Fruit fly (Drosophila melanogaster) whole organism, embryonic: ENCODE results near the gene CG16903.
A peak's percentile ranks its signal among the peaks of the same experiment; 100 is the strongest.

Experiments
- Atf-2 ChIP-seq: fragments of 200-800 bp; sonication (Bioruptor generic); optimal IDR thresholded peaks from 2 replicates; lab custom pipeline; 2016; ENCODE audit warnings: missing biosample characterization, missing genetic modification characterization
- CG10267 ChIP-seq: fragments of 200-800 bp; sonication (Bioruptor generic); optimal IDR thresholded peaks from 2 replicates; lab custom pipeline; 2018; ENCODE audit warnings: missing biosample characterization, mild to moderate bottlenecking, missing genetic modification characterization, moderate library complexity
- CG10321 ChIP-seq: fragments of 200-800 bp; sonication (Bioruptor generic); IDR thresholded peaks from 2 replicates; pipeline ENCODE4 v1.3.6; 2022; ENCODE audit warnings: missing biosample characterization, missing genetic modification characterization
- CG11504 ChIP-seq: fragments of 200-800 bp; sonication (Bioruptor generic); optimal IDR thresholded peaks from 3 replicates; lab custom pipeline; 2019; ENCODE audit warnings: missing biosample characterization, mild to moderate bottlenecking, missing genetic modification characterization, moderate library complexity
- CG12659 ChIP-seq: fragments of 200-800 bp; sonication (Bioruptor generic); optimal IDR thresholded peaks from 3 replicates; lab custom pipeline; 2017; ENCODE audit warnings: mild to moderate bottlenecking, missing biosample characterization, missing genetic modification reagents, missing genetic modification characterization
- CG12769 ChIP-seq: fragments of 200-800 bp; sonication (Bioruptor generic); optimal IDR thresholded peaks from 2 replicates; lab custom pipeline; 2019; ENCODE audit warnings: missing biosample characterization, mild to moderate bottlenecking, missing genetic modification characterization, moderate library complexity
- CG12942 ChIP-seq: fragments of 200-800 bp; sonication (Bioruptor generic); optimal IDR thresholded peaks from 3 replicates; lab custom pipeline; 2016; ENCODE audit warnings: missing biosample characterization, missing genetic modification characterization
- CG14860 ChIP-seq: fragments of 200-800 bp; sonication (Bioruptor generic); IDR thresholded peaks from 3 replicates; pipeline ENCODE4 v1.3.6; 2022; ENCODE audit warnings: missing biosample characterization, missing genetic modification characterization; ENCODE audit not compliant: partially characterized antibody
- CG17612 ChIP-seq: fragments of 200-800 bp; sonication (Bioruptor generic); IDR thresholded peaks from 2 replicates; pipeline ENCODE4 v1.3.6; 2022; ENCODE audit warnings: missing biosample characterization, missing genetic modification characterization
- CG17912 ChIP-seq: fragments of 200-800 bp; sonication (Bioruptor generic); optimal IDR thresholded peaks from 2 replicates; lab custom pipeline; 2018; ENCODE audit warnings: missing biosample characterization, mild to moderate bottlenecking, missing genetic modification characterization
- CG2120 ChIP-seq: fragments of 200-800 bp; sonication (Bioruptor generic); optimal IDR thresholded peaks from 3 replicates; lab custom pipeline; 2016; ENCODE audit warnings: missing biosample characterization, missing genetic modification characterization
- CG2889 ChIP-seq: fragments of 200-800 bp; sonication (Bioruptor generic); IDR thresholded peaks from 3 replicates; pipeline ENCODE4 v1.3.6; 2022; ENCODE audit warnings: missing biosample characterization, missing genetic modification characterization
- CG6254 ChIP-seq: fragments of 200-800 bp; sonication (Bioruptor generic); optimal IDR thresholded peaks from 3 replicates; lab custom pipeline; 2017; ENCODE audit warnings: mild to moderate bottlenecking, missing biosample characterization, missing genetic modification reagents, missing genetic modification characterization
- CG7928 ChIP-seq: fragments of 200-800 bp; sonication (Bioruptor generic); optimal IDR thresholded peaks from 2 replicates; lab custom pipeline; 2017; ENCODE audit warnings: missing biosample characterization, mild to moderate bottlenecking, missing genetic modification characterization
- CG8290 ChIP-seq, 3 experiments: fragments of 200-800 bp; sonication (Bioruptor generic); optimal IDR thresholded peaks; 2 replicates each; lab custom pipeline; 2016 to 2019; ENCODE audit warnings: missing biosample characterization in 3 of 3, missing genetic modification characterization in 3 of 3, mild to moderate bottlenecking in 2 of 3, moderate library complexity in 1 of 3
- CG8765 ChIP-seq: fragments of 200-800 bp; sonication (Bioruptor generic); IDR thresholded peaks from 2 replicates; pipeline ENCODE4 v1.3.6; 2022; ENCODE audit warnings: missing biosample characterization, missing genetic modification characterization
- CG9215 ChIP-seq: fragments of 200-800 bp; sonication (Bioruptor generic); IDR thresholded peaks from 2 replicates; pipeline ENCODE4 v1.3.6; 2022; ENCODE audit warnings: missing biosample characterization, missing genetic modification characterization
- CG9727 ChIP-seq: fragments of 200-800 bp; sonication (Bioruptor generic); optimal IDR thresholded peaks from 3 replicates; lab custom pipeline; 2017; ENCODE audit warnings: missing biosample characterization, mild to moderate bottlenecking, missing genetic modification characterization
- Camta ChIP-seq: fragments of 200-800 bp; sonication (Bioruptor generic); optimal IDR thresholded peaks from 2 replicates; lab custom pipeline; 2016; ENCODE audit warnings: missing biosample characterization, missing genetic modification characterization
- Doc3 ChIP-seq: fragments of 200-800 bp; sonication (Bioruptor generic); IDR thresholded peaks from 3 replicates; pipeline ENCODE4 v1.3.6; 2022; ENCODE audit warnings: missing biosample characterization, missing genetic modification characterization; ENCODE audit not compliant: partially characterized antibody
- Sry-β ChIP-seq: fragments of 200-800 bp; sonication (Bioruptor generic); optimal IDR thresholded peaks from 2 replicates; lab custom pipeline; 2018; ENCODE audit warnings: missing biosample characterization, mild to moderate bottlenecking, missing genetic modification characterization, moderate library complexity
- Ssrp ChIP-seq: fragments of 200-800 bp; sonication (Bioruptor generic); optimal IDR thresholded peaks from 2 replicates; lab custom pipeline; 2018; ENCODE audit warnings: missing biosample characterization, mild to moderate bottlenecking, missing genetic modification characterization, moderate library complexity
- Xbp1 ChIP-seq: fragments of 200-800 bp; sonication (Bioruptor generic); optimal IDR thresholded peaks from 3 replicates; lab custom pipeline; 2016; ENCODE audit warnings: missing biosample characterization, mild to moderate bottlenecking, missing genetic modification characterization
- az2 ChIP-seq: fragments of 200-800 bp; sonication (Bioruptor generic); optimal IDR thresholded peaks from 3 replicates; lab custom pipeline; 2016; ENCODE audit warnings: missing biosample characterization, missing genetic modification characterization
- cg ChIP-seq: fragments of 200-800 bp; sonication (Bioruptor generic); optimal IDR thresholded peaks from 3 replicates; lab custom pipeline; 2019; ENCODE audit warnings: missing biosample characterization, mild to moderate bottlenecking, missing genetic modification characterization, moderate library complexity
- dmrt11E ChIP-seq: fragments of 200-800 bp; sonication (Bioruptor generic); optimal IDR thresholded peaks from 3 replicates; lab custom pipeline; 2018; ENCODE audit warnings: missing biosample characterization, mild to moderate bottlenecking, missing genetic modification characterization, moderate library complexity
- fd3F ChIP-seq: fragments of 200-800 bp; sonication (Bioruptor generic); optimal IDR thresholded peaks from 2 replicates; lab custom pipeline; 2018; ENCODE audit warnings: missing biosample characterization, mild to moderate bottlenecking, missing genetic modification characterization, moderate library complexity
- hbn ChIP-seq: fragments of 200-800 bp; sonication (Bioruptor generic); IDR thresholded peaks from 2 replicates; pipeline ENCODE4 v1.3.6; 2022; ENCODE audit warnings: missing biosample characterization, missing genetic modification characterization; ENCODE audit not compliant: partially characterized antibody
- jing ChIP-seq: fragments of 200-800 bp; sonication (Bioruptor generic); optimal IDR thresholded peaks from 2 replicates; lab custom pipeline; 2018; ENCODE audit warnings: missing biosample characterization, mild to moderate bottlenecking, missing genetic modification characterization
- kay ChIP-seq: fragments of 200-800 bp; sonication (Bioruptor generic); optimal IDR thresholded peaks from 2 replicates; lab custom pipeline; 2016; ENCODE audit warnings: missing biosample characterization, missing genetic modification characterization
- mirr ChIP-seq: fragments of 200-800 bp; sonication (Bioruptor generic); optimal IDR thresholded peaks from 3 replicates; lab custom pipeline; 2018; ENCODE audit warnings: missing biosample characterization, mild to moderate bottlenecking, missing genetic modification characterization
- pho ChIP-seq: fragments of 200-800 bp; sonication (Bioruptor generic); optimal IDR thresholded peaks from 2 replicates; lab custom pipeline; 2016; ENCODE audit warnings: missing biosample characterization, missing genetic modification characterization
- psq ChIP-seq: fragments of 200-800 bp; sonication (Bioruptor generic); optimal IDR thresholded peaks from 2 replicates; lab custom pipeline; 2017; ENCODE audit warnings: missing biosample characterization, missing genetic modification characterization
- pum ChIP-seq: fragments of 200-800 bp; sonication (Bioruptor generic); optimal IDR thresholded peaks from 2 replicates; lab custom pipeline; 2016; ENCODE audit warnings: missing biosample characterization, missing genetic modification characterization
- salm ChIP-seq: fragments of 200-800 bp; sonication (Bioruptor generic); optimal IDR thresholded peaks from 2 replicates; lab custom pipeline; 2018; ENCODE audit warnings: missing biosample characterization, mild to moderate bottlenecking, missing genetic modification characterization
- sc ChIP-seq, 3 experiments: fragments of >200 bp in 2 of 3; fragments of 200-800 bp in 1 of 3; sonication (Bioruptor generic) in 1 of 3; optimal IDR thresholded peaks; 2 replicates in 2 of 3; 3 replicates in 1 of 3; lab custom pipeline; 2017; ENCODE audit warnings: mild to moderate bottlenecking in 1 of 3, missing biosample characterization in 1 of 3, missing genetic modification characterization in 1 of 3, missing genetic modification reagents in 1 of 3
- sens ChIP-seq: fragments of 200-800 bp; sonication (Bioruptor generic); peaks from one replicate; lab custom pipeline; 2016; ENCODE audit warnings: missing biosample characterization, missing genetic modification characterization

The CG16903 gene

dm6 chrX:2032821-2033436 lies 47.3 kb downstream of the CG16903 start (continued):
- TF ChIP-seq CG9215 (GFP tag; lab: Robert Waterston, UW) (no peak), psq (GFP tag; lab: Kevin White, UChicago) (no peak), az2 (no peak), mirr (GFP tag; lab: Kevin White, UChicago) (peak; percentile 9), pho (GFP tag; lab: Kevin White, UChicago) (no peak), CG14860 (GFP tag; lab: Robert Waterston, UW) (no peak), kay (GFP tag; lab: Kevin White, UChicago) (peak; percentile 64), CG12942 (GFP tag; lab: Kevin White, UChicago) (no peak), Xbp1 (GFP tag; lab: Kevin White, UChicago) (no peak), CG12769 (peak; percentile 67), CG8765 (no peak), CG7928 (GFP tag; lab: Kevin White, UChicago) (no peak), CG10321 (GFP tag; lab: Robert Waterston, UW) (peak; percentile 82)

DNA sequence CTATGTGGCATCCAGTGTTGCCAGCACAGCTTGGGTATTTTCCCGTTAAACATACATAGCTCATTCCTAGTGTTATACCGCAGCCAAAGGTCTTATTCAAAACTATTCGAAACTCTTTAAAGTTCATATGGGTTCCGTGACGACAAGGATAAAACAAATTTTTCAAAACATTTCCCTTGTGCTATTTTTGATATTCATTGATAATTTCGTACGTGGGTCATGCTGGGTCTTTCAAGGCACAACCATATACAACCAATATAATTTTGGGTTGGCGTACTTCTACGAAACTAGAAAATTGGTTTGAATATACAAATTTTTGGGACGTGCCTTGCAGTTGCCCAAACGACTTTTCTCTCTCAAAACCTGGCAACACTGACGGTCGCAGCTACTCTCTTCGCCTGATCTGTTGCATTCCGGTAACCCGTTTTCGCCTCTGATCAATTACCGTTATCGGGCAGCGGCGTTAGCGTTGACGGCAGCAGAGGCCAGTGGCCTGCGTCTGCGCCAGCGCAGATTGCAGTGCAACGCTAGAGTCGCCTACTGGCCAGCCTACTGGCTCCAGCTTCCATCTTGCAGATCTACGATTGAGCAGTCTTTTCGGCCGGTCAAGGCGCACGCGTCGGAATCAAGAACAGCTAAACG lies 47.9 kb downstream of the CG16903 start:
- TF ChIP-seq jing: no peak
- no peak for TF ChIP-seq salm (tag; lab: Kevin White, UChicago)
- TF ChIP-seq CG17912 (GFP tag; lab: Kevin White, UChicago): no peak
- TF ChIP-seq sens: peak; percentile 59
- peak; percentile 80 for TF ChIP-seq Sry-β (GFP tag; lab: Kevin White, UChicago)
- TF ChIP-seq CG2889 (GFP tag; lab: Robert Waterston, UW): no peak
- no peak for TF ChIP-seq Atf-2 (GFP tag; lab: Kevin White, UChicago)
- no peak for TF ChIP-seq hbn (GFP tag; lab: Robert Waterston, UW)
- no peak for TF ChIP-seq fd3F (GFP tag; lab: Kevin White, UChicago)
- no peak for TF ChIP-seq CG12659 (GFP tag; lab: Kevin White, UChicago)
- no peak for TF ChIP-seq CG17612 (GFP tag; lab: Robert Waterston, UW)
- peak; percentile 32 for TF ChIP-seq CG8290 (GFP tag; optimal IDR thresholded peaks at IDR 0.05; lab: Kevin White, UChicago)
- TF ChIP-seq CG8290 (tag; optimal IDR thresholded peaks at IDR 0.05; lab: Kevin White, UChicago): no peak
- TF ChIP-seq pum (GFP tag; lab: Kevin White, UChicago): no peak
- TF ChIP-seq Camta (GFP tag; lab: Kevin White, UChicago): no peak
- TF ChIP-seq CG9727: no peak
- TF ChIP-seq CG10267 (tag; lab: Kevin White, UChicago): no peak
- no peak for TF ChIP-seq sc (optimal IDR thresholded peaks at IDR 0.05; lab: Kevin White, UChicago)
- no peak for TF ChIP-seq sc (GFP tag; optimal IDR thresholded peaks at IDR 0.05; lab: Kevin White, UChicago)
- no peak for TF ChIP-seq CG11504 (tag; lab: Kevin White, UChicago)
- TF ChIP-seq dmrt11E (tag; lab: Kevin White, UChicago): no peak
- no peak for TF ChIP-seq CG6254 (GFP tag; lab: Kevin White, UChicago)
- peak; percentile 14 for TF ChIP-seq Ssrp (tag; lab: Kevin White, UChicago)
- no peak for TF ChIP-seq cg (GFP tag; lab: Kevin White, UChicago)
- no peak for TF ChIP-seq CG2120
- no peak for TF ChIP-seq Doc3 (GFP tag; lab: Robert Waterston, UW)
